Worm (Caenorhabditis elegans) whole organism, L2 larva: Measurements from ENCODE around the gene F36G9.7.
A peak's percentile ranks its signal among the peaks of the same experiment; 100 is the strongest.
"Not testable (repeated sequence)": the region's sequence is repeated elsewhere in the genome, so short reads cannot be mapped to it uniquely, and the experiment has no call there.

ENCODE experiments used
- C34F6.9 ChIP-seq: fragments of 150-350 bp; optimal IDR thresholded peaks from 2 replicates; lab custom pipeline; 2014; ENCODE audit warnings: missing biosample characterization, missing genetic modification characterization
- F13H6.1 ChIP-seq: sonication (generic microtip); optimal IDR thresholded peaks from 2 replicates; lab custom pipeline; 2016; ENCODE audit warnings: missing genetic modification characterization, missing compliant biosample characterization
- Y55F3AM.14 ChIP-seq: fragments of 200-800 bp; sonication (Bioruptor generic); optimal IDR thresholded peaks from 2 replicates; lab custom pipeline; 2018; ENCODE audit warnings: mild to moderate bottlenecking, missing genetic modification characterization, missing compliant biosample characterization
- ZK546.5 ChIP-seq: sonication (generic microtip); optimal IDR thresholded peaks from 2 replicates; lab custom pipeline; 2017; ENCODE audit warnings: missing biosample characterization, missing genetic modification characterization
- alr-1 ChIP-seq: fragments of 150-350 bp; optimal IDR thresholded peaks from 2 replicates; lab custom pipeline; 2014; ENCODE audit warnings: missing biosample characterization, missing genetic modification characterization
- aly-2 ChIP-seq: fragments of 150-350 bp; optimal IDR thresholded peaks from 2 replicates; lab custom pipeline; 2014; ENCODE audit warnings: missing biosample characterization, missing genetic modification characterization
- ceh-16 ChIP-seq: fragments of 150-350 bp; optimal IDR thresholded peaks from 2 replicates; lab custom pipeline; 2014; ENCODE audit warnings: missing biosample characterization, missing genetic modification characterization
- ceh-82 ChIP-seq: fragments of 150-350 bp; optimal IDR thresholded peaks from 2 replicates; lab custom pipeline; 2014; ENCODE audit warnings: missing biosample characterization, missing genetic modification characterization
- crh-2 ChIP-seq: sonication (generic microtip); optimal IDR thresholded peaks from 2 replicates; lab custom pipeline; 2017; ENCODE audit warnings: missing biosample characterization, missing genetic modification characterization
- dmd-4 ChIP-seq: sonication (generic microtip); optimal IDR thresholded peaks from 2 replicates; lab custom pipeline; 2017; ENCODE audit warnings: missing biosample characterization, missing genetic modification characterization
- egl-27 ChIP-seq: sonication (generic microtip); optimal IDR thresholded peaks from 3 replicates; lab custom pipeline; 2017; ENCODE audit warnings: missing biosample characterization, missing genetic modification reagents, missing genetic modification characterization
- fos-1 ChIP-seq: fragments of 150-350 bp; optimal IDR thresholded peaks from 2 replicates; lab custom pipeline; 2014; ENCODE audit warnings: missing biosample characterization, missing genetic modification characterization
- gmeb-1 ChIP-seq: fragments of 150-350 bp; optimal IDR thresholded peaks from 2 replicates; lab custom pipeline; 2014; ENCODE audit warnings: missing biosample characterization, missing genetic modification characterization
- lin-11 ChIP-seq: fragments of 150-350 bp; sonication (generic microtip); optimal IDR thresholded peaks from 2 replicates; lab custom pipeline; 2014; ENCODE audit warnings: missing biosample characterization, missing genetic modification characterization, inconsistent platforms, mixed read lengths
- mbf-1 ChIP-seq: sonication (generic microtip); optimal IDR thresholded peaks from 2 replicates; lab custom pipeline; 2017; ENCODE audit warnings: missing biosample characterization, missing genetic modification characterization
- mdl-1 ChIP-seq, 2 experiments: fragments of 150-350 bp in 1 of 2; sonication (generic microtip) in 1 of 2; optimal IDR thresholded peaks; 2 replicates each; lab custom pipeline; 2017; ENCODE audit warnings: missing biosample characterization in 2 of 2, missing genetic modification characterization in 2 of 2
- nhr-11 ChIP-seq: fragments of 150-350 bp; optimal IDR thresholded peaks from 2 replicates; lab custom pipeline; 2014; ENCODE audit warnings: missing biosample characterization, missing genetic modification characterization
- nhr-129 ChIP-seq: fragments of 150-350 bp; optimal IDR thresholded peaks from 2 replicates; lab custom pipeline; 2014; ENCODE audit warnings: missing biosample characterization, missing genetic modification characterization
- nhr-237 ChIP-seq: fragments of 150-350 bp; optimal IDR thresholded peaks from 2 replicates; lab custom pipeline; 2014; ENCODE audit warnings: missing biosample characterization, missing genetic modification characterization
- nhr-25 ChIP-seq: fragments of 150-350 bp; sonication (generic microtip); optimal IDR thresholded peaks from 3 replicates; lab custom pipeline; 2014; ENCODE audit warnings: missing biosample characterization, missing genetic modification characterization
- nhr-6 ChIP-seq: fragments of 150-350 bp; optimal IDR thresholded peaks from 2 replicates; lab custom pipeline; 2014; ENCODE audit warnings: missing biosample characterization, missing genetic modification characterization
- skn-1 ChIP-seq: sonication (generic microtip); optimal IDR thresholded peaks from 2 replicates; lab custom pipeline; 2017; ENCODE audit warnings: missing biosample characterization, missing genetic modification characterization
- snpc-4 ChIP-seq: fragments of 150-350 bp; optimal IDR thresholded peaks from 2 replicates; lab custom pipeline; 2014; ENCODE audit warnings: missing biosample characterization, missing genetic modification characterization
- unc-39 ChIP-seq: fragments of 150-350 bp; optimal IDR thresholded peaks from 2 replicates; lab custom pipeline; 2014; ENCODE audit warnings: missing biosample characterization, missing genetic modification characterization
- unc-55 ChIP-seq: fragments of 150-350 bp; sonication (generic microtip); optimal IDR thresholded peaks from 3 replicates; lab custom pipeline; 2014; ENCODE audit warnings: missing biosample characterization, missing genetic modification reagents, missing genetic modification characterization
- unc-62 ChIP-seq: fragments of 150-350 bp; optimal IDR thresholded peaks from 2 replicates; lab custom pipeline; 2014; ENCODE audit warnings: missing biosample characterization, missing genetic modification reagents, missing genetic modification characterization
- ztf-1 ChIP-seq: fragments of 200-800 bp; sonication (Bioruptor generic); conservative IDR thresholded peaks from 2 replicates; pipeline ENCODE4 v1.3.6; 2022; ENCODE audit warnings: missing genetic modification characterization, missing compliant biosample characterization
- ztf-11 ChIP-seq: sonication (generic microtip); optimal IDR thresholded peaks from 2 replicates; lab custom pipeline; 2017; ENCODE audit warnings: missing biosample characterization, missing genetic modification characterization
- ztf-4 ChIP-seq: fragments of 150-350 bp; optimal IDR thresholded peaks from 2 replicates; lab custom pipeline; 2014; ENCODE audit warnings: missing biosample characterization, missing genetic modification characterization

Gene F36G9.7

DNA sequence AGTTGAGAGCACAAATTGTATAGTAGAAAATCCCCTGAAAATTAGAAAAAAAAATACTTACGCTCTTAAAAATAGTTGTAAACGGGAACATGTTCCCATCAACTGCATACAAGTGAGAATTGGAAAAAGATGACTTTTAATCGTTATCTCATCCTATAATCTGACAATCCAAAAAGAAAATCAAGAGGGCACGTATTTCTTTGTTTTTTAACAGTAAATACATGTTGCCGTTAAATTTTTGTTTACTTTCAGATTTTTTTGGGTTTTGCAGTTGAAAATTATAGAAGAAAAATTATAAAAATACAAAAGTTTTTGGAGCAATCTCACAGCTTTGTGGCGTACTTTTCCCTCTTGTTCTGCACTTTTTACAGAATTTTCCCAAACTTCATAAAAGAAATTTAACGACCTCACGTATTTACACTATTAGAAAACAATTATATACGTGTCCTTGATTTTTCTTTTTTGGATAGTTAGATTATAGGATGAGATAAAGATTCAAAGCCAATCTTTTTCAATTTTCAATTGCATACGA is 27.2 kb upstream of the F36G9.7 start, which contains the start of the genes C06C6.9 and C06C6.8:
Gene C06C6.9, minus strand, starts transcription at position 101 of the 532 bp plus-strand sequence.
Gene C06C6.8, plus strand, starts transcription at position 482 of the 532 bp plus-strand sequence.
- TF ChIP-seq alr-1 (tag; lab: Kevin White, UChicago) (no peak), mdl-1 (tag; optimal IDR thresholded peaks at IDR 0.05; lab: Kevin White, UChicago) (no peak), ceh-82 (tag; lab: Kevin White, UChicago) (no peak), mbf-1 (tag; lab: Kevin White, UChicago) (no peak), Y55F3AM.14 (no peak), fos-1 (tag; lab: Kevin White, UChicago) (no peak), ceh-16 (tag; lab: Kevin White, UChicago) (no peak), ztf-11 (no peak), dmd-4 (tag; lab: Kevin White, UChicago) (no peak), skn-1 (no peak), nhr-25 (tag; lab: Kevin White, UChicago) (no peak), ztf-1 (GFP tag; lab: Robert Waterston, UW) (no peak), crh-2 (tag; lab: Kevin White, UChicago) (no peak), lin-11 (tag; lab: Kevin White, UChicago) (no peak), ZK546.5 (tag; lab: Kevin White, UChicago) (no peak)

- TF ChIP-seq fos-1 (tag; lab: Kevin White, UChicago); ztf-4; unc-39 (tag; lab: Kevin White, UChicago): not testable (repeated sequence)
Measured at ce11 chrV:15991850-15992249, 22.3 kb upstream of the F36G9.7 start, which contains the start of gene C06C6.7. Gene C06C6.7 (plus strand): TSS chrV:15992150.

- TF ChIP-seq ztf-4 (no peak), unc-55 (GFP tag; lab: Kevin White, UChicago) (no peak), alr-1 (tag; lab: Kevin White, UChicago) (no peak), C34F6.9 (tag; lab: Kevin White, UChicago) (no peak), skn-1 (no peak), crh-2 (tag; lab: Kevin White, UChicago) (no peak), gmeb-1 (tag; lab: Kevin White, UChicago) (no peak), egl-27 (tag; lab: Kevin White, UChicago) (no peak), mbf-1 (tag; lab: Kevin White, UChicago) (no peak)
Measured at ce11 chrV:15988074-15988473, 18.5 kb upstream of the F36G9.7 start, which contains the start of gene F36G9.15. Gene F36G9.15 (minus strand): TSS chrV:15988174.

DNA sequence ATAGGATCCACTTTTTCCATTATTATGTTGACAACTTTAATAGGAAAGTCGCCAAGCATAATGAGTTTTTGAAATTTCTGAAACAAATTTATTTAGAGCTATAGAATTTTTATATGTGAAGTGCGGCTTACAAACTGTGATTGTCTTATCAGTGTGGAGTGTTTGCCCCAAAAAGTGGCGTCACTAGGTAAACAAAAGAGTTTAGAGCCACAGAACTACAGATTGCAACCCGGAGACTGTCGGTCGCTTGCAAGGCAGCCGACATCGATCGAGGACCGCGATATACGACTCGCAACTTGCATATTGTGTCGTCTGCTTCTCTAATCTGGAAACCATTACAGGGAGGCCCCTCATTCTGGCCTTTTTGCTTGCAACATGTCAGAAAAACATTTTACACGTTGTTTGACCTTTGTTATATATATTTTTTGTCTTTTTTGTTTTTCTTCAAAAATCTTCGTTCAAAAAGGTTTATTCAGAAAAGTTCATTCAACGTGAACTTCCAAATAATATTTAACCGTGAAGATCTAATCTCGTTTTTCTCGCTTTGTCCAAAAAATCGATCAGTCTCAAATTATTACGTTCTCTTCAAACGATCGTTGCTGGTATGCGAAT is 13.3 kb upstream of the F36G9.7 start, which contains the start of the genes fbxa-99 and F36G9.13:
Gene fbxa-99, minus strand, starts transcription at position 122 of the 612 bp plus-strand sequence.
Gene F36G9.13, plus strand, starts transcription at position 562 of the 612 bp plus-strand sequence.
- no peak for TF ChIP-seq unc-62 (GFP tag; lab: Kevin White, UChicago)
- TF ChIP-seq fos-1 (tag; lab: Kevin White, UChicago) = peak; percentile 36
- peak; percentile 56 for TF ChIP-seq snpc-4

ce11 chrV:15978232-15978764 is 8.7 kb upstream of the F36G9.7 start, which contains the start of gene oac-20:
Gene oac-20 (plus strand): TSS chrV:15978714.
- TF ChIP-seq gmeb-1 (tag; lab: Kevin White, UChicago) = no peak
- TF ChIP-seq nhr-129 (tag; lab: Kevin White, UChicago) = no peak
- TF ChIP-seq fos-1 (tag; lab: Kevin White, UChicago) = peak; percentile 76
- no peak for TF ChIP-seq ceh-82 (tag; lab: Kevin White, UChicago)

- TF ChIP-seq nhr-237 (tag; lab: Kevin White, UChicago) (no peak), nhr-6 (tag; lab: Kevin White, UChicago) (no peak), nhr-11 (no peak), F13H6.1 (tag; lab: Kevin White, UChicago) (no peak), aly-2 (tag; lab: Kevin White, UChicago) (no peak)
Measured at ce11 chrV:15975845-15976244, 6.3 kb upstream of the F36G9.7 start, which contains the start of gene clec-232. Gene clec-232 (plus strand): TSS chrV:15976145.
